Worm (Caenorhabditis elegans) whole organism, L4 larva: ENCODE data around the gene C54F6.15.

Source experiments
- ces-1 ChIP-seq: fragments of 150-350 bp; sonication (generic microtip); optimal IDR thresholded peaks from 4 replicates; lab custom pipeline; 2014; ENCODE audit warnings: missing biosample characterization, missing genetic modification reagents, missing genetic modification characterization
- cey-2 ChIP-seq: sonication (generic microtip); optimal IDR thresholded peaks from 3 replicates; lab custom pipeline; 2017; ENCODE audit warnings: missing genetic modification characterization, mild to moderate bottlenecking, missing compliant biosample characterization, antibody characterized with exemption, borderline replicate concordance; ENCODE audit not compliant: insufficient read depth
- daf-19 ChIP-seq: fragments of 200-800 bp; sonication (Bioruptor generic); conservative IDR thresholded peaks from 2 replicates; pipeline ENCODE4 v1.3.6; 2022; ENCODE audit warnings: missing genetic modification characterization, missing compliant biosample characterization
- dmd-8 ChIP-seq: fragments of 200-800 bp; sonication (Bioruptor generic); IDR thresholded peaks from 2 replicates; pipeline ENCODE4 v1.3.6; 2022; ENCODE audit warnings: missing genetic modification characterization, missing compliant biosample characterization
- hlh-11 ChIP-seq: fragments of 200-800 bp; sonication (Bioruptor generic); optimal IDR thresholded peaks from 2 replicates; lab custom pipeline; 2018; ENCODE audit warnings: mild to moderate bottlenecking, missing genetic modification characterization, missing compliant biosample characterization
- lin-1 ChIP-seq: fragments of 200-800 bp; sonication (Bioruptor generic); IDR thresholded peaks from 2 replicates; pipeline ENCODE4 v1.3.6; 2022; ENCODE audit warnings: missing genetic modification reagents, missing genetic modification characterization, missing compliant biosample characterization
- nhr-28 ChIP-seq: fragments of 150-350 bp; optimal IDR thresholded peaks from 2 replicates; lab custom pipeline; 2014; ENCODE audit warnings: missing biosample characterization, missing genetic modification characterization
- nhr-77 ChIP-seq: fragments of 150-350 bp; optimal IDR thresholded peaks from 2 replicates; lab custom pipeline; 2014; ENCODE audit warnings: missing biosample characterization, missing genetic modification characterization
- pqm-1 ChIP-seq: sonication (generic microtip); optimal IDR thresholded peaks from 2 replicates; lab custom pipeline; 2017; ENCODE audit warnings: missing biosample characterization, missing genetic modification characterization

ce11 chrV:7528816-7529215, 6.6 kb upstream of the C54F6.15 start, which contains the start of gene C54F6.5:
- TF ChIP-seq cey-2 = no peak
- TF ChIP-seq nhr-77 (tag; lab: Kevin White, UChicago) = no peak
- TF ChIP-seq ces-1 = no peak
- no peak for TF ChIP-seq daf-19
- no peak for TF ChIP-seq pqm-1 (tag; lab: Kevin White, UChicago)
- no peak for TF ChIP-seq lin-1
- no peak for TF ChIP-seq nhr-28
- no peak for TF ChIP-seq dmd-8 (GFP tag; lab: Robert Waterston, UW)
- no peak for TF ChIP-seq hlh-11
